Worm (Caenorhabditis elegans) whole organism, L4 larva: Measurements from ENCODE around the gene Y46G5A.38.

ENCODE experiments used
- Y105C5A.15 ChIP-seq: fragments of 200-800 bp; sonication (Bioruptor generic); IDR thresholded peaks from 2 replicates; pipeline ENCODE4 v1.3.6; 2022; ENCODE audit warnings: missing genetic modification characterization, missing compliant biosample characterization
- Y48G9A.11 ChIP-seq: fragments of 200-800 bp; sonication (Bioruptor generic); IDR thresholded peaks from 2 replicates; pipeline ENCODE4 v1.3.6; 2022; ENCODE audit warnings: missing genetic modification reagents, missing genetic modification characterization, missing compliant biosample characterization
- ZK546.5 ChIP-seq, 2 experiments: sonication (generic microtip); optimal IDR thresholded peaks; 2 replicates each; lab custom pipeline; 2017; ENCODE audit warnings: missing biosample characterization in 2 of 2, missing genetic modification characterization in 2 of 2
- aha-1 ChIP-seq: fragments of 150-350 bp; peaks from one replicate; lab custom pipeline; 2014; ENCODE audit warnings: missing biosample characterization, missing genetic modification characterization
- ama-1 ChIP-seq: fragments of 150-350 bp; optimal IDR thresholded peaks from 2 replicates; lab custom pipeline; 2014; ENCODE audit warnings: inconsistent platforms, mixed read lengths
- ceh-20 ChIP-seq: fragments of 200-800 bp; sonication (Bioruptor generic); IDR thresholded peaks from 2 replicates; pipeline ENCODE4 v1.3.6; 2022; ENCODE audit warnings: missing genetic modification reagents, missing genetic modification characterization, missing compliant biosample characterization
- cey-2 ChIP-seq: sonication (generic microtip); optimal IDR thresholded peaks from 3 replicates; lab custom pipeline; 2017; ENCODE audit warnings: missing genetic modification characterization, mild to moderate bottlenecking, missing compliant biosample characterization, antibody characterized with exemption, borderline replicate concordance; ENCODE audit not compliant: insufficient read depth
- ctbp-1 ChIP-seq: fragments of 200-800 bp; sonication (Bioruptor generic); IDR thresholded peaks from 2 replicates; pipeline ENCODE4 v1.3.6; 2022; ENCODE audit warnings: missing genetic modification reagents, missing genetic modification characterization, missing compliant biosample characterization
- dmd-6 ChIP-seq: fragments of 200-800 bp; sonication (Bioruptor generic); IDR thresholded peaks from 2 replicates; pipeline ENCODE4 v1.3.6; 2022; ENCODE audit warnings: missing genetic modification reagents, missing genetic modification characterization, missing compliant biosample characterization
- dmd-9 ChIP-seq: fragments of 200-800 bp; sonication (Bioruptor generic); IDR thresholded peaks from 2 replicates; pipeline ENCODE4 v1.3.6; 2022; ENCODE audit warnings: missing genetic modification reagents, missing genetic modification characterization, missing compliant biosample characterization
- duxl-1 ChIP-seq: sonication (generic microtip); optimal IDR thresholded peaks from 2 replicates; lab custom pipeline; 2016; ENCODE audit warnings: mild to moderate bottlenecking, missing genetic modification characterization, moderate library complexity, missing compliant biosample characterization; ENCODE audit not compliant: poor library complexity
- dve-1 ChIP-seq: sonication (generic microtip); optimal IDR thresholded peaks from 2 replicates; lab custom pipeline; 2017; ENCODE audit warnings: antibody characterized with exemption, mild to moderate bottlenecking, missing genetic modification characterization, missing compliant biosample characterization; ENCODE audit not compliant: insufficient read depth
- egl-43 ChIP-seq: fragments of 200-800 bp; sonication (Bioruptor generic); IDR thresholded peaks from 2 replicates; pipeline ENCODE4 v1.3.6; 2022; ENCODE audit warnings: missing genetic modification reagents, missing genetic modification characterization, missing compliant biosample characterization
- gei-8 ChIP-seq: fragments of 200-800 bp; sonication (Bioruptor generic); optimal IDR thresholded peaks from 2 replicates; lab custom pipeline; 2018; ENCODE audit warnings: mild to moderate bottlenecking, missing genetic modification characterization, missing compliant biosample characterization
- hif-1 ChIP-seq, 2 experiments: sonication (generic microtip); optimal IDR thresholded peaks; 2 replicates each; lab custom pipeline; 2016 to 2017; ENCODE audit warnings: missing compliant biosample characterization in 2 of 2, missing genetic modification characterization in 2 of 2, missing genetic modification reagents in 2 of 2, missing genotype in 2 of 2, mild to moderate bottlenecking in 1 of 2
- hlh-11 ChIP-seq: fragments of 200-800 bp; sonication (Bioruptor generic); optimal IDR thresholded peaks from 2 replicates; lab custom pipeline; 2018; ENCODE audit warnings: mild to moderate bottlenecking, missing genetic modification characterization, missing compliant biosample characterization
- hmg-1.1 ChIP-seq: fragments of 200-800 bp; sonication (Bioruptor generic); IDR thresholded peaks from 2 replicates; pipeline ENCODE4 v1.3.6; 2022; ENCODE audit warnings: missing genetic modification reagents, missing genetic modification characterization, missing compliant biosample characterization
- jun-1 ChIP-seq: fragments of 150-350 bp; optimal IDR thresholded peaks from 2 replicates; lab custom pipeline; 2014; ENCODE audit warnings: missing biosample characterization, missing genetic modification reagents, missing genetic modification characterization
- lin-1 ChIP-seq: fragments of 200-800 bp; sonication (Bioruptor generic); IDR thresholded peaks from 2 replicates; pipeline ENCODE4 v1.3.6; 2022; ENCODE audit warnings: missing genetic modification reagents, missing genetic modification characterization, missing compliant biosample characterization
- lin-38 ChIP-seq: fragments of 200-800 bp; sonication (Bioruptor generic); IDR thresholded peaks from 2 replicates; pipeline ENCODE4 v1.3.6; 2022; ENCODE audit warnings: missing genetic modification reagents, missing genetic modification characterization, missing compliant biosample characterization
- lin-39 ChIP-seq: fragments of 150-350 bp; optimal IDR thresholded peaks from 2 replicates; lab custom pipeline; 2014; ENCODE audit warnings: missing biosample characterization, missing genetic modification reagents, missing genetic modification characterization
- lsy-2 ChIP-seq, 2 experiments: fragments of 150-350 bp in 1 of 2; sonication (generic microtip) in 1 of 2; optimal IDR thresholded peaks; 2 replicates each; lab custom pipeline; 2014 to 2017; ENCODE audit warnings: missing biosample characterization in 2 of 2, missing genetic modification characterization in 2 of 2
- madf-5 ChIP-seq, 2 experiments: fragments of 200-800 bp; sonication (Bioruptor generic); IDR thresholded peaks; 2 replicates each; pipeline ENCODE4 v1.3.6; 2022; ENCODE audit warnings: missing compliant biosample characterization in 2 of 2, missing genetic modification characterization in 2 of 2
- mdl-1 ChIP-seq, 2 experiments: fragments of 150-350 bp in 1 of 2; sonication (generic microtip) in 1 of 2; optimal IDR thresholded peaks; 2 replicates each; lab custom pipeline; 2014 to 2017; ENCODE audit warnings: missing biosample characterization in 2 of 2, missing genetic modification characterization in 2 of 2
- mdt-29 ChIP-seq: fragments of 200-800 bp; sonication (Bioruptor generic); IDR thresholded peaks from 2 replicates; pipeline ENCODE4 v1.3.6; 2022; ENCODE audit warnings: missing genetic modification reagents, missing genetic modification characterization, missing compliant biosample characterization
- mep-1 ChIP-seq: fragments of 150-350 bp; sonication (generic microtip); optimal IDR thresholded peaks from 3 replicates; lab custom pipeline; 2014; ENCODE audit warnings: missing biosample characterization, missing genetic modification characterization
- mxl-3 ChIP-seq: fragments of 200-800 bp; sonication (Bioruptor generic); optimal IDR thresholded peaks from 2 replicates; lab custom pipeline; 2018; ENCODE audit warnings: mild to moderate bottlenecking, missing genetic modification characterization, missing compliant biosample characterization
- nhr-11 ChIP-seq: fragments of 150-350 bp; optimal IDR thresholded peaks from 2 replicates; lab custom pipeline; 2014; ENCODE audit warnings: missing biosample characterization, missing genetic modification characterization
- nhr-25 ChIP-seq: sonication (generic microtip); optimal IDR thresholded peaks from 2 replicates; lab custom pipeline; 2017; ENCODE audit warnings: missing genetic modification characterization, mild to moderate bottlenecking, missing compliant biosample characterization, antibody characterized with exemption, moderate library complexity, borderline replicate concordance; ENCODE audit not compliant: insufficient read depth
- nhr-28 ChIP-seq: fragments of 150-350 bp; optimal IDR thresholded peaks from 2 replicates; lab custom pipeline; 2014; ENCODE audit warnings: missing biosample characterization, missing genetic modification characterization
- nhr-48 ChIP-seq: sonication (generic microtip); optimal IDR thresholded peaks from 2 replicates; lab custom pipeline; 2016; ENCODE audit warnings: mild to moderate bottlenecking, missing genetic modification characterization, missing compliant biosample characterization
- nhr-77 ChIP-seq: fragments of 150-350 bp; optimal IDR thresholded peaks from 2 replicates; lab custom pipeline; 2014; ENCODE audit warnings: missing biosample characterization, missing genetic modification characterization
- pha-4 ChIP-seq, 2 experiments: fragments of 150-350 bp in 1 of 2; fragments of 200-800 bp in 1 of 2; sonication (Bioruptor generic) in 1 of 2; IDR thresholded peaks in 1 of 2; optimal IDR thresholded peaks in 1 of 2; 2 replicates each; pipeline versions ENCODE4 v1.3.6 to Lab custom; 2014 to 2022; ENCODE audit warnings: missing genetic modification characterization in 2 of 2, missing genetic modification reagents in 2 of 2, missing biosample characterization in 1 of 2, missing compliant biosample characterization in 1 of 2
- php-3 ChIP-seq: fragments of 200-800 bp; sonication (Bioruptor generic); IDR thresholded peaks from 2 replicates; pipeline ENCODE4 v1.3.6; 2022; ENCODE audit warnings: missing genetic modification reagents, missing genetic modification characterization, missing compliant biosample characterization
- pqm-1 ChIP-seq: sonication (generic microtip); optimal IDR thresholded peaks from 2 replicates; lab custom pipeline; 2017; ENCODE audit warnings: missing biosample characterization, missing genetic modification characterization
- set-16 ChIP-seq: fragments of 200-800 bp; sonication (Bioruptor generic); IDR thresholded peaks from 2 replicates; pipeline ENCODE4 v1.3.6; 2022; ENCODE audit warnings: missing genetic modification reagents, missing genetic modification characterization, missing compliant biosample characterization
- snpc-1.2 ChIP-seq: fragments of 200-800 bp; sonication (Bioruptor generic); IDR thresholded peaks from 2 replicates; pipeline ENCODE4 v1.3.6; 2022; ENCODE audit warnings: missing genetic modification reagents, missing genetic modification characterization, missing compliant biosample characterization
- tag-97 ChIP-seq: fragments of 200-800 bp; sonication (Bioruptor generic); IDR thresholded peaks from 2 replicates; pipeline ENCODE4 v1.3.6; 2022; ENCODE audit warnings: missing genetic modification characterization, missing compliant biosample characterization
- tra-1 ChIP-seq: fragments of 200-800 bp; sonication (Bioruptor generic); IDR thresholded peaks from 2 replicates; pipeline ENCODE4 v1.3.6; 2022; ENCODE audit warnings: missing genetic modification reagents, missing genetic modification characterization, missing compliant biosample characterization
- unc-62 ChIP-seq, 3 experiments: fragments of 150-350 bp in 1 of 3; sonication (generic microtip); optimal IDR thresholded peaks in 2 of 3; peaks in 1 of 3; 1 replicate in 1 of 3; 2 replicates in 2 of 3; lab custom pipeline; 2014 to 2017; ENCODE audit warnings: missing biosample characterization in 3 of 3, missing genetic modification characterization in 3 of 3, missing genetic modification reagents in 3 of 3, missing genotype in 1 of 3
- vab-7 ChIP-seq: fragments of 200-800 bp; sonication (Bioruptor generic); IDR thresholded peaks from 2 replicates; pipeline ENCODE4 v1.3.6; 2022; ENCODE audit warnings: missing genetic modification reagents, missing genetic modification characterization, missing compliant biosample characterization
- zfp-3 ChIP-seq: fragments of 200-800 bp; sonication (Bioruptor generic); conservative IDR thresholded peaks from 2 replicates; pipeline ENCODE4 v1.3.6; 2022; ENCODE audit warnings: missing genetic modification reagents, missing genetic modification characterization, missing compliant biosample characterization
- zip-2 ChIP-seq: fragments of 150-350 bp; optimal IDR thresholded peaks from 2 replicates; lab custom pipeline; 2014; ENCODE audit warnings: missing biosample characterization, missing genetic modification characterization
- ztf-11 ChIP-seq: fragments of 150-350 bp; optimal IDR thresholded peaks from 2 replicates; lab custom pipeline; 2014; ENCODE audit warnings: missing biosample characterization, missing genetic modification characterization
- ztf-7 ChIP-seq: fragments of 150-350 bp; optimal IDR thresholded peaks from 2 replicates; lab custom pipeline; 2014; ENCODE audit warnings: missing biosample characterization, missing genetic modification characterization

Y46G5A.38 gene

ce11 chrII:12797211-12797794, 29.5 kb upstream of the Y46G5A.38 start (continued):
- TF ChIP-seq lin-38 (GFP tag; lab: Robert Waterston, UW) (0 out of 2 replicates have a peak, but pooled peaks have one; percentile 5), lin-1 (GFP tag; lab: Robert Waterston, UW) (0 out of 2 replicates have a peak, but pooled peaks have one; percentile 15), mdl-1 (tag; optimal IDR thresholded peaks at IDR 0.05; lab: Kevin White, UChicago) (peak in 1 of 2 experiments; percentile 65)

- peak; percentile 90 for TF ChIP-seq php-3 (GFP tag; lab: Robert Waterston, UW)
- no peak for TF ChIP-seq ZK546.5 (tag; optimal IDR thresholded peaks at IDR 0.05; lab: Kevin White, UChicago)
- TF ChIP-seq mdt-29 (GFP tag; lab: Robert Waterston, UW): peak; percentile 94
- TF ChIP-seq pha-4 (GFP tag; IDR thresholded peaks at IDR 0.05; lab: Robert Waterston, UW): peak; percentile 78
- no peak for TF ChIP-seq pha-4 (tag; optimal IDR thresholded peaks at IDR 0.05; lab: Kevin White, UChicago)
- TF ChIP-seq Y105C5A.15 (GFP tag; lab: Robert Waterston, UW): no peak
- TF ChIP-seq hif-1 (tag; optimal IDR thresholded peaks at IDR 0.05; lab: Kevin White, UChicago): peak in 1 of 2 experiments; percentile 73
- TF ChIP-seq ztf-7 (tag; lab: Kevin White, UChicago): peak; percentile 16
- TF ChIP-seq madf-5 (GFP tag; IDR thresholded peaks at IDR 0.05; lab: Robert Waterston, UW): no peak
- TF ChIP-seq lsy-2 (tag; optimal IDR thresholded peaks at IDR 0.05; lab: Kevin White, UChicago): peak; percentile 33 to 76
- peak; percentile 16 for TF ChIP-seq pqm-1 (tag; lab: Kevin White, UChicago)
- TF ChIP-seq egl-43 (GFP tag; lab: Robert Waterston, UW): peak; percentile 61
- peak; percentile 54 to 92 for TF ChIP-seq mdl-1 (tag; optimal IDR thresholded peaks at IDR 0.05; lab: Kevin White, UChicago)
- peak; percentile 83; the same call in 1 of the 2 replicates for TF ChIP-seq tra-1 (GFP tag; lab: Robert Waterston, UW)
- TF ChIP-seq mep-1 (tag; lab: Kevin White, UChicago): peak; percentile 77
- TF ChIP-seq zfp-3 (GFP tag; lab: Robert Waterston, UW): peak; percentile 69; the same call in 1 of the 2 replicates
- TF ChIP-seq nhr-77 (tag; lab: Kevin White, UChicago): peak; percentile 79
- TF ChIP-seq ceh-20 (GFP tag; lab: Robert Waterston, UW): peak; percentile 85
- TF ChIP-seq ctbp-1 (GFP tag; lab: Robert Waterston, UW): peak; percentile 31; the same call in 1 of the 2 replicates
- TF ChIP-seq Y48G9A.11 (GFP tag; lab: Robert Waterston, UW): no peak
- TF ChIP-seq set-16 (GFP tag; lab: Robert Waterston, UW): peak; percentile 89
- TF ChIP-seq lin-38 (GFP tag; lab: Robert Waterston, UW): peak; percentile 74
- TF ChIP-seq dve-1: peak; percentile 96
- no peak for TF ChIP-seq lin-39 (tag; lab: Kevin White, UChicago)
- TF ChIP-seq tag-97 (GFP tag; lab: Robert Waterston, UW): no peak
- no peak for TF ChIP-seq zip-2 (tag; lab: Kevin White, UChicago)
- peak; percentile 46 for TF ChIP-seq duxl-1 (tag; lab: Kevin White, UChicago)
- peak; percentile 22 for TF ChIP-seq cey-2 (tag; lab: Kevin White, UChicago)
- peak in 1 of 2 experiments; percentile 97 for TF ChIP-seq unc-62 (GFP tag; optimal IDR thresholded peaks at IDR 0.05 in 1 of 2; lab: Kevin White, UChicago)
- TF ChIP-seq unc-62 (tag; optimal IDR thresholded peaks at IDR 0.05; lab: Kevin White, UChicago): no peak
- peak; percentile 94 for TF ChIP-seq nhr-28 (tag; lab: Kevin White, UChicago)
- TF ChIP-seq gei-8: peak; percentile 48
- peak; percentile 56 for TF ChIP-seq jun-1 (tag; lab: Kevin White, UChicago)
- no peak for TF ChIP-seq ztf-11 (tag; lab: Kevin White, UChicago)
- peak; percentile 56 for TF ChIP-seq snpc-1.2
- TF ChIP-seq aha-1 (tag; lab: Kevin White, UChicago): peak; percentile 97
- no peak for TF ChIP-seq nhr-25
- TF ChIP-seq vab-7 (GFP tag; lab: Robert Waterston, UW): no peak
- TF ChIP-seq ama-1 (lab: Kevin White, UChicago): no peak
- TF ChIP-seq nhr-48 (tag; lab: Kevin White, UChicago): peak; percentile 91
- TF ChIP-seq nhr-11 (tag; lab: Kevin White, UChicago): peak; percentile 89
- TF ChIP-seq dmd-9 (GFP tag; lab: Robert Waterston, UW): peak; percentile 11; the same call in 1 of the 2 replicates
- peak; percentile 74 for TF ChIP-seq hmg-1.1 (GFP tag; lab: Robert Waterston, UW)
- TF ChIP-seq lin-1 (GFP tag; lab: Robert Waterston, UW): peak; percentile 94
- TF ChIP-seq mxl-3 (GFP tag; lab: Kevin White, UChicago): peak; percentile 84
- TF ChIP-seq hlh-11: peak; percentile 99
- peak; percentile 96 for TF ChIP-seq dmd-6 (GFP tag; lab: Robert Waterston, UW)
Observed at ce11 chrII:12798814-12799213, 28.0 kb upstream of the Y46G5A.38 start.
